Worm (Caenorhabditis elegans) whole organism, L4 larva: Measurements from ENCODE around the gene mrpl-40.

Experiments used
- Y105C5A.15 ChIP-seq: fragments of 200-800 bp; sonication (Bioruptor generic); IDR thresholded peaks from 2 replicates; pipeline ENCODE4 v1.3.6; 2022; ENCODE audit warnings: missing genetic modification characterization, missing compliant biosample characterization
- Y75B8A.6 ChIP-seq: fragments of 200-800 bp; sonication (Bioruptor generic); IDR thresholded peaks from 2 replicates; pipeline ENCODE4 v1.3.6; 2022; ENCODE audit warnings: missing genetic modification reagents, missing genetic modification characterization, missing compliant biosample characterization
- aha-1 ChIP-seq: fragments of 150-350 bp; peaks from one replicate; lab custom pipeline; 2014; ENCODE audit warnings: missing biosample characterization, missing genetic modification characterization
- ama-1 ChIP-seq: fragments of 150-350 bp; optimal IDR thresholded peaks from 2 replicates; lab custom pipeline; 2014; ENCODE audit warnings: inconsistent platforms, mixed read lengths
- arid-1 ChIP-seq: fragments of 200-800 bp; sonication (Bioruptor generic); conservative IDR thresholded peaks from 2 replicates; pipeline ENCODE4 v1.3.6; 2022; ENCODE audit warnings: missing genetic modification reagents, missing genetic modification characterization, missing compliant biosample characterization
- ceh-20 ChIP-seq: fragments of 200-800 bp; sonication (Bioruptor generic); IDR thresholded peaks from 2 replicates; pipeline ENCODE4 v1.3.6; 2022; ENCODE audit warnings: missing genetic modification reagents, missing genetic modification characterization, missing compliant biosample characterization
- ceh-62 ChIP-seq: sonication (generic microtip); optimal IDR thresholded peaks from 2 replicates; lab custom pipeline; 2017; ENCODE audit warnings: missing biosample characterization, missing genetic modification characterization
- ces-1 ChIP-seq: fragments of 150-350 bp; sonication (generic microtip); optimal IDR thresholded peaks from 4 replicates; lab custom pipeline; 2014; ENCODE audit warnings: missing biosample characterization, missing genetic modification reagents, missing genetic modification characterization
- ctbp-1 ChIP-seq: fragments of 200-800 bp; sonication (Bioruptor generic); IDR thresholded peaks from 2 replicates; pipeline ENCODE4 v1.3.6; 2022; ENCODE audit warnings: missing genetic modification reagents, missing genetic modification characterization, missing compliant biosample characterization
- daf-16 ChIP-seq, 3 experiments: sonication (generic microtip); optimal IDR thresholded peaks; 2 replicates each; lab custom pipeline; 2016 to 2017; ENCODE audit warnings: missing genetic modification characterization in 3 of 3, missing genetic modification reagents in 3 of 3, mild to moderate bottlenecking in 2 of 3, missing compliant biosample characterization in 2 of 3, missing biosample characterization in 1 of 3, moderate library complexity in 1 of 3
- daf-19 ChIP-seq: fragments of 200-800 bp; sonication (Bioruptor generic); conservative IDR thresholded peaks from 2 replicates; pipeline ENCODE4 v1.3.6; 2022; ENCODE audit warnings: missing genetic modification characterization, missing compliant biosample characterization
- daf-8 ChIP-seq: fragments of 200-800 bp; sonication (Bioruptor generic); IDR thresholded peaks from 2 replicates; pipeline ENCODE4 v1.3.6; 2022; ENCODE audit warnings: missing genetic modification characterization, missing compliant biosample characterization
- dmd-8 ChIP-seq: fragments of 200-800 bp; sonication (Bioruptor generic); IDR thresholded peaks from 2 replicates; pipeline ENCODE4 v1.3.6; 2022; ENCODE audit warnings: missing genetic modification characterization, missing compliant biosample characterization
- dpl-1 ChIP-seq: fragments of 150-350 bp; optimal IDR thresholded peaks from 2 replicates; lab custom pipeline; 2014; ENCODE audit warnings: missing biosample characterization, missing genetic modification reagents, missing genetic modification characterization
- dve-1 ChIP-seq: sonication (generic microtip); optimal IDR thresholded peaks from 2 replicates; lab custom pipeline; 2017; ENCODE audit warnings: antibody characterized with exemption, mild to moderate bottlenecking, missing genetic modification characterization, missing compliant biosample characterization; ENCODE audit not compliant: insufficient read depth
- egl-43 ChIP-seq: fragments of 200-800 bp; sonication (Bioruptor generic); IDR thresholded peaks from 2 replicates; pipeline ENCODE4 v1.3.6; 2022; ENCODE audit warnings: missing genetic modification reagents, missing genetic modification characterization, missing compliant biosample characterization
- gei-8 ChIP-seq: fragments of 200-800 bp; sonication (Bioruptor generic); optimal IDR thresholded peaks from 2 replicates; lab custom pipeline; 2018; ENCODE audit warnings: mild to moderate bottlenecking, missing genetic modification characterization, missing compliant biosample characterization
- hif-1 ChIP-seq, 2 experiments: sonication (generic microtip); optimal IDR thresholded peaks; 2 replicates each; lab custom pipeline; 2016 to 2017; ENCODE audit warnings: missing compliant biosample characterization in 2 of 2, missing genetic modification characterization in 2 of 2, missing genetic modification reagents in 2 of 2, missing genotype in 2 of 2, mild to moderate bottlenecking in 1 of 2
- hlh-11 ChIP-seq: fragments of 200-800 bp; sonication (Bioruptor generic); optimal IDR thresholded peaks from 2 replicates; lab custom pipeline; 2018; ENCODE audit warnings: mild to moderate bottlenecking, missing genetic modification characterization, missing compliant biosample characterization
- hlh-30 ChIP-seq: sonication (generic microtip); optimal IDR thresholded peaks from 2 replicates; lab custom pipeline; 2017; ENCODE audit warnings: antibody characterized with exemption, mild to moderate bottlenecking, missing genetic modification characterization, missing compliant biosample characterization; ENCODE audit not compliant: insufficient read depth
- hmg-1.1 ChIP-seq: fragments of 200-800 bp; sonication (Bioruptor generic); IDR thresholded peaks from 2 replicates; pipeline ENCODE4 v1.3.6; 2022; ENCODE audit warnings: missing genetic modification reagents, missing genetic modification characterization, missing compliant biosample characterization
- lsy-2 ChIP-seq, 2 experiments: fragments of 150-350 bp in 1 of 2; sonication (generic microtip) in 1 of 2; optimal IDR thresholded peaks; 2 replicates each; lab custom pipeline; 2014 to 2017; ENCODE audit warnings: missing biosample characterization in 2 of 2, missing genetic modification characterization in 2 of 2
- mdl-1 ChIP-seq, 2 experiments: fragments of 150-350 bp in 1 of 2; sonication (generic microtip) in 1 of 2; optimal IDR thresholded peaks; 2 replicates each; lab custom pipeline; 2014 to 2017; ENCODE audit warnings: missing biosample characterization in 2 of 2, missing genetic modification characterization in 2 of 2
- mdt-29 ChIP-seq: fragments of 200-800 bp; sonication (Bioruptor generic); IDR thresholded peaks from 2 replicates; pipeline ENCODE4 v1.3.6; 2022; ENCODE audit warnings: missing genetic modification reagents, missing genetic modification characterization, missing compliant biosample characterization
- mep-1 ChIP-seq: fragments of 150-350 bp; sonication (generic microtip); optimal IDR thresholded peaks from 3 replicates; lab custom pipeline; 2014; ENCODE audit warnings: missing biosample characterization, missing genetic modification characterization
- mes-2 ChIP-seq: sonication (generic microtip); optimal IDR thresholded peaks from 2 replicates; lab custom pipeline; 2016; ENCODE audit warnings: missing genotype, mild to moderate bottlenecking, missing genetic modification characterization, missing compliant biosample characterization; ENCODE audit not compliant: poor library complexity, severe bottlenecking
- mxl-3 ChIP-seq: fragments of 200-800 bp; sonication (Bioruptor generic); optimal IDR thresholded peaks from 2 replicates; lab custom pipeline; 2018; ENCODE audit warnings: mild to moderate bottlenecking, missing genetic modification characterization, missing compliant biosample characterization
- nhr-11 ChIP-seq: fragments of 150-350 bp; optimal IDR thresholded peaks from 2 replicates; lab custom pipeline; 2014; ENCODE audit warnings: missing biosample characterization, missing genetic modification characterization
- nhr-28 ChIP-seq: fragments of 150-350 bp; optimal IDR thresholded peaks from 2 replicates; lab custom pipeline; 2014; ENCODE audit warnings: missing biosample characterization, missing genetic modification characterization
- nhr-42 ChIP-seq: fragments of 200-800 bp; sonication (Bioruptor generic); IDR thresholded peaks from 2 replicates; pipeline ENCODE4 v1.3.6; 2022; ENCODE audit warnings: missing genetic modification characterization, missing compliant biosample characterization
- nhr-48 ChIP-seq: sonication (generic microtip); optimal IDR thresholded peaks from 2 replicates; lab custom pipeline; 2016; ENCODE audit warnings: mild to moderate bottlenecking, missing genetic modification characterization, missing compliant biosample characterization
- rbr-2 ChIP-seq: sonication (generic microtip); optimal IDR thresholded peaks from 2 replicates; lab custom pipeline; 2016; ENCODE audit warnings: missing genotype, missing genetic modification characterization, missing compliant biosample characterization
- set-16 ChIP-seq: fragments of 200-800 bp; sonication (Bioruptor generic); IDR thresholded peaks from 2 replicates; pipeline ENCODE4 v1.3.6; 2022; ENCODE audit warnings: missing genetic modification reagents, missing genetic modification characterization, missing compliant biosample characterization
- snpc-1.2 ChIP-seq: fragments of 200-800 bp; sonication (Bioruptor generic); IDR thresholded peaks from 2 replicates; pipeline ENCODE4 v1.3.6; 2022; ENCODE audit warnings: missing genetic modification reagents, missing genetic modification characterization, missing compliant biosample characterization
- tag-97 ChIP-seq: fragments of 200-800 bp; sonication (Bioruptor generic); IDR thresholded peaks from 2 replicates; pipeline ENCODE4 v1.3.6; 2022; ENCODE audit warnings: missing genetic modification characterization, missing compliant biosample characterization
- unc-130 ChIP-seq: sonication (generic microtip); optimal IDR thresholded peaks from 2 replicates; lab custom pipeline; 2016; ENCODE audit warnings: missing genetic modification reagents, missing genetic modification characterization, missing compliant biosample characterization
- unc-39 ChIP-seq: sonication (generic microtip); optimal IDR thresholded peaks from 2 replicates; lab custom pipeline; 2017; ENCODE audit warnings: missing biosample characterization, missing genetic modification characterization
- unc-62 ChIP-seq, 3 experiments: fragments of 150-350 bp in 1 of 3; sonication (generic microtip); optimal IDR thresholded peaks in 2 of 3; peaks in 1 of 3; 1 replicate in 1 of 3; 2 replicates in 2 of 3; lab custom pipeline; 2014 to 2017; ENCODE audit warnings: missing biosample characterization in 3 of 3, missing genetic modification characterization in 3 of 3, missing genetic modification reagents in 3 of 3, missing genotype in 1 of 3
- vab-7 ChIP-seq: fragments of 200-800 bp; sonication (Bioruptor generic); IDR thresholded peaks from 2 replicates; pipeline ENCODE4 v1.3.6; 2022; ENCODE audit warnings: missing genetic modification reagents, missing genetic modification characterization, missing compliant biosample characterization
- zfp-3 ChIP-seq: fragments of 200-800 bp; sonication (Bioruptor generic); conservative IDR thresholded peaks from 2 replicates; pipeline ENCODE4 v1.3.6; 2022; ENCODE audit warnings: missing genetic modification reagents, missing genetic modification characterization, missing compliant biosample characterization

The mrpl-40 gene

ce11 chrIII:67025-67424 lies 20.3 kb upstream of the mrpl-40 start:
- TF ChIP-seq gei-8 (GFP tag; lab: Kevin White, UChicago): no peak
- TF ChIP-seq rbr-2 (tag; lab: Kevin White, UChicago): peak; percentile 24
- TF ChIP-seq mep-1: peak; percentile 74
- TF ChIP-seq hlh-11 (tag; lab: Kevin White, UChicago): peak; percentile 48
- peak in 1 of 2 experiments; percentile 56 for TF ChIP-seq lsy-2 (tag; optimal IDR thresholded peaks at IDR 0.05; lab: Kevin White, UChicago)
- 0 out of 2 replicates have a peak, but pooled peaks have one; percentile 3 for TF ChIP-seq egl-43 (GFP tag; lab: Robert Waterston, UW)
- TF ChIP-seq vab-7: no peak
- TF ChIP-seq ceh-20 (GFP tag; lab: Robert Waterston, UW): peak; percentile 46; the same call in 1 of the 2 replicates
- peak; percentile 48; the same call in 1 of the 2 replicates for TF ChIP-seq ctbp-1 (GFP tag; lab: Robert Waterston, UW)
- TF ChIP-seq unc-62 (GFP tag; optimal IDR thresholded peaks at IDR 0.05 in 1 of 2; lab: Kevin White, UChicago): no peak
- TF ChIP-seq unc-62 (tag; optimal IDR thresholded peaks at IDR 0.05; lab: Kevin White, UChicago): no peak
- TF ChIP-seq unc-39 (tag; lab: Kevin White, UChicago): no peak
- no peak for TF ChIP-seq daf-19 (GFP tag; lab: Robert Waterston, UW)
- TF ChIP-seq mdl-1 (tag; optimal IDR thresholded peaks at IDR 0.05; lab: Kevin White, UChicago): peak in 1 of 2 experiments; percentile 59
- peak; percentile 100 for TF ChIP-seq aha-1 (tag; lab: Kevin White, UChicago)
- TF ChIP-seq mdt-29 (GFP tag; lab: Robert Waterston, UW): no peak
- no peak for TF ChIP-seq snpc-1.2
- TF ChIP-seq hmg-1.1: peak; percentile 73
- no peak for TF ChIP-seq dpl-1 (GFP tag; lab: Kevin White, UChicago)
- no peak for TF ChIP-seq Y105C5A.15 (GFP tag; lab: Robert Waterston, UW)
- TF ChIP-seq ceh-62 (tag; lab: Kevin White, UChicago): no peak
- TF ChIP-seq nhr-28 (tag; lab: Kevin White, UChicago): peak; percentile 23
- TF ChIP-seq zfp-3: no peak
- TF ChIP-seq Y75B8A.6 (GFP tag; lab: Robert Waterston, UW): no peak
- peak; percentile 54; the same call in 1 of the 2 replicates for TF ChIP-seq set-16 (GFP tag; lab: Robert Waterston, UW)
- TF ChIP-seq arid-1 (GFP tag; lab: Robert Waterston, UW): no peak
- TF ChIP-seq nhr-11 (tag; lab: Kevin White, UChicago): no peak
- TF ChIP-seq daf-16 (GFP tag; optimal IDR thresholded peaks at IDR 0.05; lab: Kevin White, UChicago): no peak
- TF ChIP-seq daf-16 (tag; optimal IDR thresholded peaks at IDR 0.05; lab: Kevin White, UChicago): no peak
- TF ChIP-seq hif-1 (tag; optimal IDR thresholded peaks at IDR 0.05; lab: Kevin White, UChicago): peak; percentile 95 to 100
- no peak for TF ChIP-seq ces-1 (GFP tag; lab: Kevin White, UChicago)
- peak; percentile 32 for TF ChIP-seq mxl-3 (GFP tag; lab: Kevin White, UChicago)
- peak; percentile 83 for TF ChIP-seq ama-1 (lab: Kevin White, UChicago)
- TF ChIP-seq tag-97 (GFP tag; lab: Robert Waterston, UW): no peak
- no peak for TF ChIP-seq dmd-8
- peak; percentile 8 for TF ChIP-seq mes-2
- peak; percentile 35 for TF ChIP-seq hlh-30 (tag; lab: Kevin White, UChicago)

DNA sequence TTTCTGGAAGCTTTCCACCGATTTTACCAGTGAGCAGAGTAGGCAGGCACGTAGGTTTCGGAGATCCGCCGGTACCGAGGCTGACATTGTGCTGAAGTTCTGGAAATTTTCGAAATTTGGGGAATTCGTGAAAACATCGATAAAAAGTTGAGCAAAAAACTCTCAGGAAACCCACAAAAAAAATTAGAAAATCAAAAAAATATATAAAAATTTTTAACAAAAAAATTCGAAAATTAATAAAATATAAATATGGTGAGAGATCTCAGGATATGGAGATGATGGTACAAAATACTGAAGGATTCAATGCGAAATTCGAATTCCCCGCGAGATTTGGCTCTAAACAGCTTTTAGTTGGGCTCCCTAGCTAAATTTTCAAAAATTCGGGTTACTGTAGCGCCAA lies 17.7 kb upstream of the mrpl-40 start, which contains the start of gene spt-4:
TSS of gene spt-4 (minus strand) at position 101 of the 400 bp plus-strand sequence.
- no peak for TF ChIP-seq daf-8
- no peak for TF ChIP-seq nhr-48 (tag; lab: Kevin White, UChicago)
- no peak for TF ChIP-seq arid-1 (GFP tag; lab: Robert Waterston, UW)
- no peak for TF ChIP-seq unc-130 (GFP tag; lab: Kevin White, UChicago)
- no peak for TF ChIP-seq dve-1 (tag; lab: Kevin White, UChicago)
- TF ChIP-seq mes-2: no peak
- no peak for TF ChIP-seq lsy-2 (tag; optimal IDR thresholded peaks at IDR 0.05; lab: Kevin White, UChicago)
- TF ChIP-seq daf-19 (GFP tag; lab: Robert Waterston, UW): no peak
- no peak for TF ChIP-seq nhr-42
- no peak for TF ChIP-seq mxl-3 (GFP tag; lab: Kevin White, UChicago)
